Worm (Caenorhabditis elegans): Measurements from ENCODE around the gene pqn-83.

pqn-83 gene

ce11 chrIII:13119520-13119919 lies 20.3 kb upstream of the pqn-83 start, which contains the start of gene zig-8:
Gene zig-8, plus strand, starts transcription at chrIII:13119820.
- TF ChIP-seq snpc-4 (tag; optimal IDR thresholded peaks at IDR 0.05) (no peak), ces-1 (GFP tag; optimal IDR thresholded peaks at IDR 0.05) (peak; percentile 34)

- TF ChIP-seq zip-8 (tag; optimal IDR thresholded peaks at IDR 0.05) (peak; percentile 23), mab-5 (tag; optimal IDR thresholded peaks at IDR 0.05) (no peak), nhr-12 (tag; optimal IDR thresholded peaks at IDR 0.05) (no peak), nhr-76 (tag; optimal IDR thresholded peaks at IDR 0.05) (no peak)
These were observed 19.2 kb upstream of the pqn-83 start for ce11 chrIII:13118460-13118859.

- TF ChIP-seq cnd-1 (tag; optimal IDR thresholded peaks at IDR 0.05) (no peak), bed-3 (GFP tag; optimal IDR thresholded peaks at IDR 0.05) (no peak), ztf-11 (tag; optimal IDR thresholded peaks at IDR 0.05) (no peak), mep-1 (tag; optimal IDR thresholded peaks at IDR 0.05) (no peak)
These were observed 8.0 kb upstream of the pqn-83 start, which contains the start of gene dhhc-8 for ce11 chrIII:13107307-13107706. Gene dhhc-8, plus strand, starts transcription at chrIII:13107607.

- TF ChIP-seq ham-2 (GFP tag; optimal IDR thresholded peaks at IDR 0.05) (no peak), nhr-12 (tag; optimal IDR thresholded peaks at IDR 0.05) (no peak), snpc-4 (tag; optimal IDR thresholded peaks at IDR 0.05) (no peak), flh-1 (GFP tag; optimal IDR thresholded peaks at IDR 0.05) (no peak), mep-1 (tag; optimal IDR thresholded peaks at IDR 0.05) (peak; percentile 22), ceh-83 (GFP tag; optimal IDR thresholded peaks at IDR 0.05) (no peak), cnd-1 (tag; optimal IDR thresholded peaks at IDR 0.05) (no peak), lsy-2 (tag; optimal IDR thresholded peaks at IDR 0.05) (peak; percentile 21), blmp-1 (tag; optimal IDR thresholded peaks at IDR 0.05) (no peak), unc-62 (GFP tag; optimal IDR thresholded peaks at IDR 0.05) (no peak), sem-2 (GFP tag; optimal IDR thresholded peaks at IDR 0.05) (no peak), nhr-76 (tag; optimal IDR thresholded peaks at IDR 0.05) (no peak), hlh-1 (tag; optimal IDR thresholded peaks at IDR 0.05) (peak; percentile 53), M03D4.4 (tag; optimal IDR thresholded peaks at IDR 0.05) (no peak), mab-5 (tag; optimal IDR thresholded peaks at IDR 0.05) (no peak), lin-13 (tag; optimal IDR thresholded peaks at IDR 0.05) (no peak), drap-1 (GFP tag; optimal IDR thresholded peaks at IDR 0.05) (no peak), nhr-237 (tag; optimal IDR thresholded peaks at IDR 0.05) (peak; percentile 59), unc-120 (tag; optimal IDR thresholded peaks at IDR 0.05; ENCODE audit: poor library complexity, severe bottlenecking) (peak; percentile 41), ces-1 (GFP tag; optimal IDR thresholded peaks at IDR 0.05) (peak; percentile 98), nhr-2 (tag; optimal IDR thresholded peaks at IDR 0.05) (no peak), lin-32 (GFP tag; optimal IDR thresholded peaks at IDR 0.05) (no peak), pha-4 (tag; optimal IDR thresholded peaks at IDR 0.05) (no peak), bed-3 (GFP tag; optimal IDR thresholded peaks at IDR 0.05) (no peak), mls-2 (tag; optimal IDR thresholded peaks at IDR 0.05) (no peak)
These were observed 6.7 kb upstream of the pqn-83 start for ce11 chrIII:13105911-13106310.

- TF ChIP-seq nhr-12 (tag; optimal IDR thresholded peaks at IDR 0.05), result no peak
- peak; percentile 6 for TF ChIP-seq ceh-43 (GFP tag; optimal IDR thresholded peaks at IDR 0.05)
- no peak for TF ChIP-seq lin-32 (GFP tag; optimal IDR thresholded peaks at IDR 0.05)
- TF ChIP-seq nhr-237 (tag; optimal IDR thresholded peaks at IDR 0.05), result no peak
- TF ChIP-seq nhr-76 (tag; optimal IDR thresholded peaks at IDR 0.05), result no peak
- no peak for TF ChIP-seq sptf-1 (tag; optimal IDR thresholded peaks at IDR 0.05)
- TF ChIP-seq elt-3 (tag; optimal IDR thresholded peaks at IDR 0.05), result no peak
- TF ChIP-seq ztf-11 (tag; optimal IDR thresholded peaks at IDR 0.05), result no peak
- no peak for TF ChIP-seq drap-1 (GFP tag; optimal IDR thresholded peaks at IDR 0.05)
- no peak for TF ChIP-seq unc-62 (GFP tag; optimal IDR thresholded peaks at IDR 0.05)
- peak; percentile 26 for TF ChIP-seq pha-4 (tag; optimal IDR thresholded peaks at IDR 0.05)
- TF ChIP-seq ceh-39 (tag; optimal IDR thresholded peaks at IDR 0.05), result no peak
- no peak for TF ChIP-seq unc-120 (tag; optimal IDR thresholded peaks at IDR 0.05; ENCODE audit: poor library complexity, severe bottlenecking)
- TF ChIP-seq cnd-1 (tag; optimal IDR thresholded peaks at IDR 0.05), result no peak
These were observed 6.2 kb upstream of the pqn-83 start for ce11 chrIII:13105497-13105896.

- TF ChIP-seq elt-3 (tag; optimal IDR thresholded peaks at IDR 0.05) (no peak), ztf-11 (tag; optimal IDR thresholded peaks at IDR 0.05) (no peak), zip-8 (tag; optimal IDR thresholded peaks at IDR 0.05) (no peak), flh-1 (GFP tag; optimal IDR thresholded peaks at IDR 0.05) (no peak), snpc-4 (tag; optimal IDR thresholded peaks at IDR 0.05) (no peak), M03D4.4 (tag; optimal IDR thresholded peaks at IDR 0.05) (no peak), ceh-43 (GFP tag; optimal IDR thresholded peaks at IDR 0.05) (no peak), nhr-76 (tag; optimal IDR thresholded peaks at IDR 0.05) (no peak), unc-39 (tag; optimal IDR thresholded peaks at IDR 0.05) (no peak), ces-1 (GFP tag; optimal IDR thresholded peaks at IDR 0.05) (no peak)
These were observed 5.1 kb upstream of the pqn-83 start for ce11 chrIII:13104410-13104809.
